Worm (Caenorhabditis elegans) whole organism, young adult: Measurements from ENCODE around the gene C26B2.2.

Experiments
- B0336.3 ChIP-seq: fragments of 200-800 bp; sonication (Bioruptor generic); IDR thresholded peaks from 2 replicates; pipeline ENCODE4 v1.3.6; 2022; ENCODE audit warnings: missing genetic modification characterization, missing compliant biosample characterization
- F22D6.2 ChIP-seq: sonication (generic microtip); optimal IDR thresholded peaks from 2 replicates; lab custom pipeline; 2016; ENCODE audit warnings: mild to moderate bottlenecking, missing genetic modification characterization, missing compliant biosample characterization
- F23B12.7 ChIP-seq: sonication (generic microtip); optimal IDR thresholded peaks from 2 replicates; lab custom pipeline; 2017; ENCODE audit warnings: missing genetic modification characterization, mild to moderate bottlenecking, missing compliant biosample characterization, antibody characterized with exemption, moderate library complexity; ENCODE audit not compliant: insufficient read depth
- F33H1.4 ChIP-seq: fragments of 200-800 bp; sonication (Bioruptor generic); IDR thresholded peaks from 2 replicates; pipeline ENCODE4 v1.3.6; 2022; ENCODE audit warnings: missing genetic modification reagents, missing genetic modification characterization, missing compliant biosample characterization
- F49E8.2 ChIP-seq: sonication (generic microtip); optimal IDR thresholded peaks from 3 replicates; lab custom pipeline; 2017; ENCODE audit warnings: missing genetic modification characterization, mild to moderate bottlenecking, missing compliant biosample characterization, antibody characterized with exemption, moderate library complexity; ENCODE audit not compliant: insufficient read depth
- F55B11.4 ChIP-seq: sonication (generic microtip); optimal IDR thresholded peaks from 2 replicates; lab custom pipeline; 2016; ENCODE audit warnings: missing compliant biosample characterization, missing genetic modification characterization, borderline replicate concordance; ENCODE audit not compliant: insufficient read depth
- K12H6.12 ChIP-seq: fragments of 200-800 bp; sonication (Bioruptor generic); optimal IDR thresholded peaks from 2 replicates; lab custom pipeline; 2018; ENCODE audit warnings: mild to moderate bottlenecking, missing genetic modification characterization, missing compliant biosample characterization
- T26A5.8 ChIP-seq: sonication (generic microtip); optimal IDR thresholded peaks from 2 replicates; lab custom pipeline; 2016; ENCODE audit warnings: missing genetic modification characterization, missing compliant biosample characterization
- Y53F4B.3 ChIP-seq: fragments of 200-800 bp; sonication (Bioruptor generic); IDR thresholded peaks from 2 replicates; pipeline ENCODE4 v1.3.6; 2022; ENCODE audit warnings: missing genetic modification reagents, missing genetic modification characterization, missing compliant biosample characterization
- aptf-2 ChIP-seq: fragments of 200-800 bp; sonication (Bioruptor generic); conservative IDR thresholded peaks from 2 replicates; pipeline ENCODE4 v1.3.6; 2022; ENCODE audit warnings: missing genetic modification reagents, missing genetic modification characterization, missing compliant biosample characterization
- aptf-3 ChIP-seq: fragments of 200-800 bp; sonication (Bioruptor generic); IDR thresholded peaks from 2 replicates; pipeline ENCODE4 v1.3.6; 2022; ENCODE audit warnings: missing genetic modification characterization, missing compliant biosample characterization
- attf-3 ChIP-seq: fragments of 200-800 bp; sonication (Bioruptor generic); conservative IDR thresholded peaks from 2 replicates; pipeline ENCODE4 v1.3.6; 2022; ENCODE audit warnings: missing genetic modification reagents, missing genetic modification characterization, missing compliant biosample characterization
- attf-6 ChIP-seq: fragments of 200-800 bp; sonication (Bioruptor generic); IDR thresholded peaks from 2 replicates; pipeline ENCODE4 v1.3.6; 2022; ENCODE audit warnings: missing genetic modification reagents, missing genetic modification characterization, missing compliant biosample characterization
- cebp-1 ChIP-seq, 2 experiments: fragments of 200-800 bp in 1 of 2; sonication (Bioruptor generic) in 1 of 2; sonication (generic microtip) in 1 of 2; IDR thresholded peaks in 1 of 2; optimal IDR thresholded peaks in 1 of 2; 2 replicates each; pipeline versions ENCODE4 v1.3.6 to Lab custom; 2017 to 2022; ENCODE audit warnings: missing compliant biosample characterization in 2 of 2, missing genetic modification characterization in 2 of 2, mild to moderate bottlenecking in 1 of 2, missing genetic modification reagents in 1 of 2, moderate library complexity in 1 of 2
- cebp-2 ChIP-seq: fragments of 200-800 bp; sonication (Bioruptor generic); IDR thresholded peaks from 2 replicates; pipeline ENCODE4 v1.3.6; 2022; ENCODE audit warnings: missing genetic modification characterization, missing compliant biosample characterization
- ceh-27 ChIP-seq: fragments of 200-800 bp; sonication (Bioruptor generic); optimal IDR thresholded peaks from 2 replicates; lab custom pipeline; 2018; ENCODE audit warnings: mild to moderate bottlenecking, missing genetic modification characterization, moderate library complexity, missing compliant biosample characterization
- ceh-79 ChIP-seq: sonication (generic microtip); optimal IDR thresholded peaks from 2 replicates; lab custom pipeline; 2017; ENCODE audit warnings: mild to moderate bottlenecking, missing genetic modification characterization, missing compliant biosample characterization
- die-1 ChIP-seq: sonication (generic microtip); optimal IDR thresholded peaks from 2 replicates; lab custom pipeline; 2016; ENCODE audit warnings: missing genotype, mild to moderate bottlenecking, missing genetic modification characterization, missing compliant biosample characterization
- mel-28 ChIP-seq: sonication (generic microtip); optimal IDR thresholded peaks from 2 replicates; lab custom pipeline; 2016; ENCODE audit warnings: borderline replicate concordance, mild to moderate bottlenecking, missing genetic modification characterization, missing compliant biosample characterization
- nfyb-1 ChIP-seq: fragments of 200-800 bp; sonication (Bioruptor generic); IDR thresholded peaks from 2 replicates; pipeline ENCODE4 v1.3.6; 2022; ENCODE audit warnings: missing genetic modification reagents, missing genetic modification characterization, missing compliant biosample characterization
- nhr-80 ChIP-seq: sonication (generic microtip); optimal IDR thresholded peaks from 2 replicates; lab custom pipeline; 2016; ENCODE audit warnings: missing genetic modification characterization, missing compliant biosample characterization
- nhr-90 ChIP-seq: sonication (generic microtip); optimal IDR thresholded peaks from 2 replicates; lab custom pipeline; 2016; ENCODE audit warnings: missing genotype, mild to moderate bottlenecking, missing genetic modification characterization, missing compliant biosample characterization
- rcor-1 ChIP-seq: fragments of 200-800 bp; sonication (Bioruptor generic); IDR thresholded peaks from 2 replicates; pipeline ENCODE4 v1.3.6; 2022; ENCODE audit warnings: missing genetic modification reagents, missing genetic modification characterization, missing compliant biosample characterization
- repo-1 ChIP-seq: sonication (generic microtip); optimal IDR thresholded peaks from 2 replicates; lab custom pipeline; 2017; ENCODE audit warnings: mild to moderate bottlenecking, missing genetic modification characterization, missing compliant biosample characterization
- rpc-1 ChIP-seq, 2 experiments: fragments of 150-350 bp in 1 of 2; sonication (generic microtip) in 1 of 2; optimal IDR thresholded peaks; 2 replicates each; lab custom pipeline; 2014 to 2018; ENCODE audit warnings: missing biosample characterization in 1 of 2, missing genetic modification characterization in 1 of 2, missing genetic modification reagents in 1 of 2, missing genotype in 1 of 2
- tbp1 ChIP-seq: fragments of 200-800 bp; sonication (Bioruptor generic); optimal IDR thresholded peaks from 2 replicates; lab custom pipeline; 2018; ENCODE audit warnings: mild to moderate bottlenecking, missing genetic modification characterization, missing compliant biosample characterization
- tlf-1 ChIP-seq: fragments of 200-800 bp; sonication (Bioruptor generic); optimal IDR thresholded peaks from 2 replicates; lab custom pipeline; 2018; ENCODE audit warnings: mild to moderate bottlenecking, missing genetic modification characterization, missing compliant biosample characterization
- xnd-1 ChIP-seq: sonication (generic microtip); optimal IDR thresholded peaks from 2 replicates; lab custom pipeline; 2016; ENCODE audit warnings: missing genotype, missing genetic modification reagents, missing genetic modification characterization, missing compliant biosample characterization
- zim-3 ChIP-seq: sonication (generic microtip); optimal IDR thresholded peaks from 2 replicates; lab custom pipeline; 2017; ENCODE audit warnings: mild to moderate bottlenecking, missing genetic modification characterization, moderate library complexity, missing compliant biosample characterization
- ztf-18 ChIP-seq: sonication (generic microtip); optimal IDR thresholded peaks from 2 replicates; lab custom pipeline; 2016; ENCODE audit warnings: missing genotype, mild to moderate bottlenecking, missing genetic modification characterization, missing compliant biosample characterization
- ztf-28 ChIP-seq: fragments of 200-800 bp; sonication (Bioruptor generic); IDR thresholded peaks from 2 replicates; pipeline ENCODE4 v1.3.6; 2022; ENCODE audit warnings: missing genetic modification reagents, missing genetic modification characterization, missing compliant biosample characterization
- ztf-3 ChIP-seq: fragments of 200-800 bp; sonication (Bioruptor generic); optimal IDR thresholded peaks from 2 replicates; lab custom pipeline; 2018; ENCODE audit warnings: mild to moderate bottlenecking, missing genetic modification characterization, missing compliant biosample characterization
- ztf-6 ChIP-seq: fragments of 200-800 bp; sonication (Bioruptor generic); IDR thresholded peaks from 2 replicates; pipeline ENCODE4 v1.3.6; 2022; ENCODE audit warnings: missing genetic modification reagents, missing genetic modification characterization, missing compliant biosample characterization

The C26B2.2 gene

ce11 chrIV:7988385-7988784 is 33.5 kb downstream of the C26B2.2 start, which contains the start of gene col-115:
Gene col-115 (plus strand): TSS chrIV:7988685.
- TF ChIP-seq T26A5.8 (tag; lab: Kevin White, UChicago): no peak
- no peak for TF ChIP-seq B0336.3 (GFP tag; lab: Robert Waterston, UW)
- no peak for TF ChIP-seq zim-3 (tag; lab: Kevin White, UChicago)
- TF ChIP-seq F49E8.2 (tag; lab: Kevin White, UChicago): no peak
- TF ChIP-seq, all 124 proteins: peak for 0

ce11 chrIV:7987083-7987482 is 34.8 kb downstream of the C26B2.2 start, which contains the start of gene mec-17:
Gene mec-17 (minus strand): TSS chrIV:7987183.
- no peak for TF ChIP-seq rcor-1
- no peak for TF ChIP-seq ceh-27 (GFP tag; lab: Kevin White, UChicago)
- TF ChIP-seq rpc-1 (optimal IDR thresholded peaks at IDR 0.05; lab: Kevin White, UChicago): no peak
- no peak for TF ChIP-seq rpc-1 (tag; optimal IDR thresholded peaks at IDR 0.05; lab: Kevin White, UChicago)
- no peak for TF ChIP-seq F55B11.4 (tag; lab: Kevin White, UChicago)
- TF ChIP-seq die-1 (tag; lab: Kevin White, UChicago): no peak
- no peak for TF ChIP-seq nhr-90
- no peak for TF ChIP-seq attf-6 (GFP tag; lab: Robert Waterston, UW)
- TF ChIP-seq K12H6.12 (tag; lab: Kevin White, UChicago): no peak
- TF ChIP-seq nfyb-1 (GFP tag; lab: Robert Waterston, UW): no peak
- TF ChIP-seq ztf-3 (GFP tag; lab: Kevin White, UChicago): no peak
- TF ChIP-seq ceh-79 (tag; lab: Kevin White, UChicago): no peak
- TF ChIP-seq, all 124 proteins: peak for 0

- TF ChIP-seq repo-1 (tag; lab: Kevin White, UChicago): no peak
- TF ChIP-seq cebp-2 (GFP tag; lab: Robert Waterston, UW): no peak
- no peak for TF ChIP-seq F33H1.4 (GFP tag; lab: Robert Waterston, UW)
- no peak for TF ChIP-seq ztf-18 (tag; lab: Kevin White, UChicago)
- no peak for TF ChIP-seq aptf-3 (GFP tag; lab: Robert Waterston, UW)
- TF ChIP-seq F22D6.2 (tag; lab: Kevin White, UChicago): no peak
- TF ChIP-seq tlf-1 (GFP tag; lab: Kevin White, UChicago): no peak
- TF ChIP-seq ztf-6 (GFP tag; lab: Robert Waterston, UW): no peak
- TF ChIP-seq ceh-27 (GFP tag; lab: Kevin White, UChicago): no peak
- no peak for TF ChIP-seq cebp-1 (GFP tag; IDR thresholded peaks at IDR 0.05; lab: Robert Waterston, UW)
- no peak for TF ChIP-seq cebp-1 (tag; optimal IDR thresholded peaks at IDR 0.05; lab: Kevin White, UChicago)
- TF ChIP-seq Y53F4B.3 (GFP tag; lab: Robert Waterston, UW): no peak
- no peak for TF ChIP-seq attf-3
- TF ChIP-seq nhr-80 (tag; lab: Kevin White, UChicago): no peak
- TF ChIP-seq B0336.3 (GFP tag; lab: Robert Waterston, UW): no peak
- TF ChIP-seq F23B12.7: no peak
- TF ChIP-seq tbp1 (GFP tag; lab: Kevin White, UChicago): no peak
- TF ChIP-seq mel-28 (tag; lab: Kevin White, UChicago): no peak
- no peak for TF ChIP-seq xnd-1 (tag; lab: Kevin White, UChicago)
- no peak for TF ChIP-seq aptf-2 (GFP tag; lab: Robert Waterston, UW)
- TF ChIP-seq ztf-28: no peak
Observed at ce11 chrIV:7985737-7986136, 36.2 kb downstream of the C26B2.2 start.
